Worm (Caenorhabditis elegans) whole organism, L3 larva: ENCODE data around the gene nspc-5.

Source experiments
- nhr-11 ChIP-seq: fragments of 150-350 bp; optimal IDR thresholded peaks from 2 replicates; lab custom pipeline; 2014; ENCODE audit warnings: missing biosample characterization, missing genetic modification characterization
- unc-62 ChIP-seq: fragments of 150-350 bp; sonication (generic microtip); optimal IDR thresholded peaks from 4 replicates; lab custom pipeline; 2014; ENCODE audit warnings: missing biosample characterization, missing genetic modification reagents, missing genetic modification characterization

- TF ChIP-seq unc-62 = peak; percentile 7
- no peak for TF ChIP-seq nhr-11
These were observed 29.9 kb downstream of the nspc-5 start for ce11 chrX:8568423-8568903.
